Worm (Caenorhabditis elegans): ENCODE results near the gene lips-7.

ce11 chrII:572010-572409, 20.4 kb downstream of the lips-7 start, which contains the start of gene mlt-8:
- no peak for TF ChIP-seq zip-8 (tag; optimal IDR thresholded peaks at IDR 0.05)
- TF ChIP-seq unc-120 (tag; optimal IDR thresholded peaks at IDR 0.05; ENCODE audit: poor library complexity, severe bottlenecking): no peak
- no peak for TF ChIP-seq ceh-43 (GFP tag; optimal IDR thresholded peaks at IDR 0.05)
- no peak for TF ChIP-seq unc-39 (tag; optimal IDR thresholded peaks at IDR 0.05)

Data from whole organism, mixed stage, embryonic.